In genomic region chr3L:3396056-3396455, dm6 we compare ENCODE assay signal across 1 fruit fly cellular context.
TF ChIP-seq lines count a peak whose summit lies in the region.

No protein-coding gene starts in this region.

TF ChIP-seq in whole organism, embryonic, 481 proteins besides CTCF, POLR2A, EP300 and RAD21 (continued from another document and continues in another):
- TF ChIP-seq trh (GFP tag; optimal IDR thresholded peaks at IDR 0.05; lab: Kevin White, UChicago) = peak; percentile 58
- no peak for TF ChIP-seq br (optimal IDR thresholded peaks at IDR 0.05; lab: Kevin White, UChicago)
- peak; percentile 29 for TF ChIP-seq CG31365 (tag; optimal IDR thresholded peaks at IDR 0.05; lab: Kevin White, UChicago)
- TF ChIP-seq CG7745 (tag; optimal IDR thresholded peaks at IDR 0.05; lab: Kevin White, UChicago) = peak; percentile 78
- TF ChIP-seq ken (GFP tag; IDR thresholded peaks at IDR 0.05; lab: Robert Waterston, UW) = peak; percentile 83; the same call in 2 of the 3 replicates
- no peak for TF ChIP-seq rib (GFP tag; IDR thresholded peaks at IDR 0.05; lab: Robert Waterston, UW)
- peak; percentile 79 for TF ChIP-seq CG1233 (GFP tag; optimal IDR thresholded peaks at IDR 0.05; lab: Kevin White, UChicago)
- peak; percentile 39 for TF ChIP-seq CG15073 (GFP tag; optimal IDR thresholded peaks at IDR 0.05; lab: Kevin White, UChicago)
- TF ChIP-seq CG12942 (GFP tag; optimal IDR thresholded peaks at IDR 0.05; lab: Kevin White, UChicago) = peak; percentile 53
- peak; percentile 82 for TF ChIP-seq ewg (GFP tag; optimal IDR thresholded peaks at IDR 0.05; lab: Kevin White, UChicago)
- no peak for TF ChIP-seq Ravus (GFP tag; IDR thresholded peaks at IDR 0.05; lab: Robert Waterston, UW)
- TF ChIP-seq CG18011 (GFP tag; optimal IDR thresholded peaks at IDR 0.05; lab: Kevin White, UChicago) = no peak
- peak; percentile 79 for TF ChIP-seq CG6654 (GFP tag; optimal IDR thresholded peaks at IDR 0.05; lab: Kevin White, UChicago)
- peak; percentile 88 for TF ChIP-seq Chrac-16 (GFP tag; optimal IDR thresholded peaks at IDR 0.05; lab: Kevin White, UChicago)
- TF ChIP-seq tio (GFP tag; optimal IDR thresholded peaks at IDR 0.05; lab: Kevin White, UChicago) = peak; percentile 73
- peak; percentile 83 for TF ChIP-seq CG4707 (GFP tag; optimal IDR thresholded peaks at IDR 0.05; lab: Kevin White, UChicago)
- peak; percentile 94 for TF ChIP-seq vvl (GFP tag; IDR thresholded peaks at IDR 0.05; lab: Robert Waterston, UW)
- TF ChIP-seq CG7271 (tag; optimal IDR thresholded peaks at IDR 0.05; lab: Kevin White, UChicago) = peak; percentile 81
- peak; percentile 74 for TF ChIP-seq NC2α (GFP tag; optimal IDR thresholded peaks at IDR 0.05; lab: Kevin White, UChicago)
- TF ChIP-seq ftz-f1 (GFP tag; optimal IDR thresholded peaks at IDR 0.05; lab: Kevin White, UChicago) = no peak
- TF ChIP-seq CG10209 (GFP tag; optimal IDR thresholded peaks at IDR 0.05; lab: Kevin White, UChicago) = peak; percentile 87
- TF ChIP-seq CoRest (tag; optimal IDR thresholded peaks at IDR 0.05; lab: Kevin White, UChicago) = peak; percentile 91
- peak; percentile 90 for TF ChIP-seq CG10959 (GFP tag; IDR thresholded peaks at IDR 0.05; lab: Robert Waterston, UW)
- TF ChIP-seq eve (GFP tag; optimal IDR thresholded peaks at IDR 0.05; lab: Kevin White, UChicago) = peak in 1 of 2 experiments; percentile 93
- peak; percentile 95 for TF ChIP-seq ci (GFP tag; IDR thresholded peaks at IDR 0.05; lab: Robert Waterston, UW)
- TF ChIP-seq bcd (GFP tag; optimal IDR thresholded peaks at IDR 0.05; lab: Kevin White, UChicago) = peak; percentile 83
- peak; percentile 93 for TF ChIP-seq CG8388 (GFP tag; optimal IDR thresholded peaks at IDR 0.05; lab: Kevin White, UChicago)
- TF ChIP-seq tgo (GFP tag; IDR thresholded peaks at IDR 0.05; lab: Robert Waterston, UW) = peak; percentile 69
- peak; percentile 96 for TF ChIP-seq nmo (GFP tag; optimal IDR thresholded peaks at IDR 0.05; lab: Kevin White, UChicago)
- peak; percentile 40 for TF ChIP-seq Ets97D (GFP tag; optimal IDR thresholded peaks at IDR 0.05; lab: Kevin White, UChicago)
- TF ChIP-seq CG16863 (GFP tag; optimal IDR thresholded peaks at IDR 0.05; lab: Kevin White, UChicago) = peak; percentile 84
- TF ChIP-seq stc (GFP tag; IDR thresholded peaks at IDR 0.05; lab: Robert Waterston, UW) = peak; percentile 64
- peak; percentile 68 for TF ChIP-seq CG6813 (GFP tag; optimal IDR thresholded peaks at IDR 0.05; lab: Kevin White, UChicago)
- TF ChIP-seq CG15011 (GFP tag; optimal IDR thresholded peaks at IDR 0.05; lab: Kevin White, UChicago) = peak; percentile 55
- peak; percentile 60 for TF ChIP-seq HmgZ (tag; optimal IDR thresholded peaks at IDR 0.05; lab: Kevin White, UChicago)
- TF ChIP-seq sr (GFP tag; IDR thresholded peaks at IDR 0.05; lab: Robert Waterston, UW) = no peak
- TF ChIP-seq Dref (GFP tag; IDR thresholded peaks at IDR 0.05; lab: Robert Waterston, UW) = no peak
- TF ChIP-seq slp2 (GFP tag; optimal IDR thresholded peaks at IDR 0.05; lab: Kevin White, UChicago) = peak; percentile 67
- TF ChIP-seq lab (GFP tag; optimal IDR thresholded peaks at IDR 0.05; lab: Kevin White, UChicago) = peak; percentile 73
- TF ChIP-seq prd (optimal IDR thresholded peaks at IDR 0.05; lab: Kevin White, UChicago) = no peak
- TF ChIP-seq prd (GFP tag; IDR thresholded peaks at IDR 0.05; lab: Robert Waterston, UW) = peak; percentile 89
- TF ChIP-seq tup (GFP tag; optimal IDR thresholded peaks at IDR 0.05; lab: Kevin White, UChicago) = peak; percentile 64
- peak; percentile 44 for TF ChIP-seq org-1 (GFP tag; optimal IDR thresholded peaks at IDR 0.05; lab: Kevin White, UChicago)
- no peak for TF ChIP-seq Taf1 (GFP tag; IDR thresholded peaks at IDR 0.05; lab: Robert Waterston, UW)
- no peak for TF ChIP-seq pros (GFP tag; optimal IDR thresholded peaks at IDR 0.05; lab: Kevin White, UChicago)
- TF ChIP-seq CG4424 (GFP tag; optimal IDR thresholded peaks at IDR 0.05; lab: Kevin White, UChicago) = peak; percentile 94
- peak in 1 of 2 experiments; percentile 92 for TF ChIP-seq Eip74EF (GFP tag; optimal IDR thresholded peaks at IDR 0.05; lab: Kevin White, UChicago)
- no peak for TF ChIP-seq GATAe (GFP tag; conservative IDR thresholded peaks at IDR 0.05; lab: Robert Waterston, UW)
- TF ChIP-seq CG3407 (GFP tag; optimal IDR thresholded peaks at IDR 0.05; lab: Kevin White, UChicago) = peak; percentile 90
- peak; percentile 78 to 92 for TF ChIP-seq chif (GFP tag; optimal IDR thresholded peaks at IDR 0.05; lab: Kevin White, UChicago)
- TF ChIP-seq NfI (GFP tag; optimal IDR thresholded peaks at IDR 0.05; lab: Kevin White, UChicago) = peak; percentile 72
- peak; percentile 70; the same call in 1 of the 3 replicates for TF ChIP-seq ase (GFP tag; IDR thresholded peaks at IDR 0.05; lab: Robert Waterston, UW)
- TF ChIP-seq amos (GFP tag; IDR thresholded peaks at IDR 0.05; lab: Robert Waterston, UW; ENCODE audit: partially characterized antibody) = no peak
- TF ChIP-seq cato (GFP tag; optimal IDR thresholded peaks at IDR 0.05; lab: Kevin White, UChicago; ENCODE audit: borderline replicate concordance) = peak; percentile 70
- TF ChIP-seq en (GFP tag; optimal IDR thresholded peaks at IDR 0.05; lab: Kevin White, UChicago) = peak; percentile 49
- TF ChIP-seq CG17568 (GFP tag; optimal IDR thresholded peaks at IDR 0.05; lab: Kevin White, UChicago) = peak; percentile 77
- TF ChIP-seq CG13287 (GFP tag; IDR thresholded peaks at IDR 0.05; lab: Robert Waterston, UW; ENCODE audit: partially characterized antibody) = no peak
- peak; percentile 97 for TF ChIP-seq CG17829 (tag; optimal IDR thresholded peaks at IDR 0.05; lab: Kevin White, UChicago)
- 0 out of 3 replicates have a peak, but pooled peaks have one; percentile 35 for TF ChIP-seq z (GFP tag; IDR thresholded peaks at IDR 0.05; lab: Robert Waterston, UW)
- TF ChIP-seq lilli (GFP tag; optimal IDR thresholded peaks at IDR 0.05; lab: Kevin White, UChicago) = peak; percentile 59
- peak; percentile 58 for TF ChIP-seq maf-S (GFP tag; optimal IDR thresholded peaks at IDR 0.05; lab: Kevin White, UChicago)
- TF ChIP-seq CG3726 (GFP tag; IDR thresholded peaks at IDR 0.05; lab: Robert Waterston, UW) = peak; percentile 27; the same call in 1 of the 3 replicates
- TF ChIP-seq CG11560 (tag; IDR thresholded peaks at IDR 0.05; lab: Robert Waterston, UW) = no peak
- peak; percentile 77 for TF ChIP-seq Kr (GFP tag; optimal IDR thresholded peaks at IDR 0.05; lab: Kevin White, UChicago)
- TF ChIP-seq CG14710 (tag; optimal IDR thresholded peaks at IDR 0.05; lab: Kevin White, UChicago) = peak; percentile 97
- peak; percentile 16 for TF ChIP-seq CG3281 (GFP tag; optimal IDR thresholded peaks at IDR 0.05; lab: Kevin White, UChicago)
- TF ChIP-seq jumu (GFP tag; optimal IDR thresholded peaks at IDR 0.05; lab: Kevin White, UChicago) = peak; percentile 63
- TF ChIP-seq unc-4 (GFP tag; IDR thresholded peaks at IDR 0.05; lab: Robert Waterston, UW; ENCODE audit: partially characterized antibody) = no peak
- TF ChIP-seq CG30020 (tag; optimal IDR thresholded peaks at IDR 0.05; lab: Kevin White, UChicago) = peak; percentile 74
- TF ChIP-seq Mrtf (GFP tag; IDR thresholded peaks at IDR 0.05; lab: Robert Waterston, UW) = peak; percentile 69; the same call in 2 of the 3 replicates
- TF ChIP-seq CG2875 (GFP tag; optimal IDR thresholded peaks at IDR 0.05; lab: Kevin White, UChicago) = peak; percentile 92
- peak; percentile 85 for TF ChIP-seq row (GFP tag; IDR thresholded peaks at IDR 0.05; lab: Robert Waterston, UW)
- peak; percentile 42; the same call in 1 of the 2 replicates for TF ChIP-seq CG11085 (GFP tag; IDR thresholded peaks at IDR 0.05; lab: Robert Waterston, UW)
- peak; percentile 71 for TF ChIP-seq MTF-1 (GFP tag; optimal IDR thresholded peaks at IDR 0.05; lab: Kevin White, UChicago; ENCODE audit: borderline replicate concordance)
- peak; percentile 92 for TF ChIP-seq CG1529 (GFP tag; optimal IDR thresholded peaks at IDR 0.05; lab: Kevin White, UChicago)
- peak; percentile 98 for TF ChIP-seq CG10979 (tag; optimal IDR thresholded peaks at IDR 0.05; lab: Kevin White, UChicago)
- TF ChIP-seq gcm2 (GFP tag; optimal IDR thresholded peaks at IDR 0.05; lab: Kevin White, UChicago) = peak; percentile 60
- TF ChIP-seq cad (GFP tag; optimal IDR thresholded peaks at IDR 0.05; lab: Kevin White, UChicago) = no peak
- TF ChIP-seq phol (tag; optimal IDR thresholded peaks at IDR 0.05; lab: Kevin White, UChicago) = peak; percentile 95
- TF ChIP-seq Dip2 (GFP tag; IDR thresholded peaks at IDR 0.05; lab: Robert Waterston, UW) = no peak
- peak; percentile 22 for TF ChIP-seq CG10274 (GFP tag; optimal IDR thresholded peaks at IDR 0.05; lab: Kevin White, UChicago)
- TF ChIP-seq psq (GFP tag; optimal IDR thresholded peaks at IDR 0.05; lab: Kevin White, UChicago) = peak; percentile 32
- peak; percentile 20; the same call in 1 of the 2 replicates for TF ChIP-seq Atf6 (GFP tag; IDR thresholded peaks at IDR 0.05; lab: Robert Waterston, UW)
- peak; percentile 69; the same call in 1 of the 2 replicates for TF ChIP-seq Nf-YA (GFP tag; IDR thresholded peaks at IDR 0.05; lab: Robert Waterston, UW)
- TF ChIP-seq CG18599 (GFP tag; optimal IDR thresholded peaks at IDR 0.05; lab: Kevin White, UChicago) = peak; percentile 65
- no peak for TF ChIP-seq wdn (GFP tag; IDR thresholded peaks at IDR 0.05; lab: Robert Waterston, UW)
- no peak for TF ChIP-seq CG13894 (tag; optimal IDR thresholded peaks at IDR 0.05; lab: Kevin White, UChicago)
- peak; percentile 60; the same call in 2 of the 3 replicates for TF ChIP-seq CG14050 (GFP tag; IDR thresholded peaks at IDR 0.05; lab: Robert Waterston, UW)
- TF ChIP-seq CG33557 (GFP tag; optimal IDR thresholded peaks at IDR 0.05; lab: Kevin White, UChicago) = peak; percentile 98
- TF ChIP-seq al (GFP tag; IDR thresholded peaks at IDR 0.05; lab: Robert Waterston, UW) = no peak
- TF ChIP-seq salm (tag; optimal IDR thresholded peaks at IDR 0.05; lab: Kevin White, UChicago) = peak; percentile 83
- no peak for TF ChIP-seq CG3995 (GFP tag; optimal IDR thresholded peaks at IDR 0.05; lab: Kevin White, UChicago)
- TF ChIP-seq lov (optimal IDR thresholded peaks at IDR 0.05; lab: Kevin White, UChicago) = no peak
- peak; percentile 76; the same call in 2 of the 3 replicates for TF ChIP-seq lov (GFP tag; IDR thresholded peaks at IDR 0.05; lab: Robert Waterston, UW)
- TF ChIP-seq zfh1 (GFP tag; IDR thresholded peaks at IDR 0.05; lab: Robert Waterston, UW) = peak; percentile 94
- TF ChIP-seq bab2 (GFP tag; optimal IDR thresholded peaks at IDR 0.05; lab: Kevin White, UChicago) = peak; percentile 85
- no peak for TF ChIP-seq Opbp (GFP tag; IDR thresholded peaks at IDR 0.05; lab: Robert Waterston, UW; ENCODE audit: partially characterized antibody)
- peak; percentile 6 for TF ChIP-seq exex (tag; optimal IDR thresholded peaks at IDR 0.05; lab: Kevin White, UChicago)
- TF ChIP-seq CG14965 (GFP tag; optimal IDR thresholded peaks at IDR 0.05; lab: Kevin White, UChicago; ENCODE audit: borderline replicate concordance) = peak; percentile 21
- peak; percentile 81 for TF ChIP-seq Abd-B (GFP tag; optimal IDR thresholded peaks at IDR 0.05; lab: Kevin White, UChicago)
- TF ChIP-seq Ssrp (tag; optimal IDR thresholded peaks at IDR 0.05; lab: Kevin White, UChicago) = peak; percentile 94
- TF ChIP-seq CG7928 (GFP tag; optimal IDR thresholded peaks at IDR 0.05; lab: Kevin White, UChicago) = no peak
- peak; percentile 56; the same call in 1 of the 2 replicates for TF ChIP-seq Rx (GFP tag; IDR thresholded peaks at IDR 0.05; lab: Robert Waterston, UW)
- no peak for TF ChIP-seq corto (GFP tag; optimal IDR thresholded peaks at IDR 0.05; lab: Kevin White, UChicago)
- TF ChIP-seq grau (tag; optimal IDR thresholded peaks at IDR 0.05; lab: Kevin White, UChicago) = peak; percentile 87
- TF ChIP-seq CG8281 (tag; optimal IDR thresholded peaks at IDR 0.05; lab: Kevin White, UChicago) = peak; percentile 60
- TF ChIP-seq trem (tag; optimal IDR thresholded peaks at IDR 0.05; lab: Kevin White, UChicago) = peak; percentile 94
- peak; percentile 84 for TF ChIP-seq fd64A (GFP tag; optimal IDR thresholded peaks at IDR 0.05; lab: Kevin White, UChicago)
- peak; percentile 72 for TF ChIP-seq Antp (GFP tag; optimal IDR thresholded peaks at IDR 0.05; lab: Kevin White, UChicago)
- TF ChIP-seq crp (GFP tag; optimal IDR thresholded peaks at IDR 0.05; lab: Kevin White, UChicago) = peak in 1 of 2 experiments; percentile 38
- TF ChIP-seq knrl (GFP tag; IDR thresholded peaks at IDR 0.05; lab: Robert Waterston, UW; ENCODE audit: partially characterized antibody) = no peak
- peak; percentile 69 for TF ChIP-seq kay (GFP tag; optimal IDR thresholded peaks at IDR 0.05; lab: Kevin White, UChicago)
- TF ChIP-seq Mad (GFP tag; optimal IDR thresholded peaks at IDR 0.05; lab: Kevin White, UChicago) = peak; percentile 76
- peak; percentile 89 for TF ChIP-seq CG11504 (tag; optimal IDR thresholded peaks at IDR 0.05; lab: Kevin White, UChicago)
- peak; percentile 65 for TF ChIP-seq stwl (tag; optimal IDR thresholded peaks at IDR 0.05; lab: Kevin White, UChicago)
- TF ChIP-seq CG12769 (tag; optimal IDR thresholded peaks at IDR 0.05; lab: Kevin White, UChicago) = no peak
- TF ChIP-seq slbo (GFP tag; IDR thresholded peaks at IDR 0.05; lab: Robert Waterston, UW) = peak; percentile 26; the same call in 1 of the 2 replicates
- peak; percentile 51 for TF ChIP-seq nau (GFP tag; optimal IDR thresholded peaks at IDR 0.05; lab: Kevin White, UChicago)
- TF ChIP-seq CG6175 (GFP tag; IDR thresholded peaks at IDR 0.05; lab: Robert Waterston, UW) = no peak
- TF ChIP-seq CG3838 (GFP tag; optimal IDR thresholded peaks at IDR 0.05; lab: Kevin White, UChicago) = peak; percentile 48
- peak; percentile 95 for TF ChIP-seq CG15696 (tag; optimal IDR thresholded peaks at IDR 0.05; lab: Kevin White, UChicago)
- TF ChIP-seq Dbx (GFP tag; IDR thresholded peaks at IDR 0.05; lab: Robert Waterston, UW) = no peak
- peak; percentile 90 for TF ChIP-seq sqz (GFP tag; optimal IDR thresholded peaks at IDR 0.05; lab: Kevin White, UChicago)
- no peak for TF ChIP-seq C15 (GFP tag; IDR thresholded peaks at IDR 0.05; lab: Robert Waterston, UW)
- TF ChIP-seq Gug (GFP tag; IDR thresholded peaks at IDR 0.05; lab: Robert Waterston, UW) = peak; percentile 41; the same call in 2 of the 4 replicates
- peak; percentile 51; the same call in 1 of the 3 replicates for TF ChIP-seq gce (GFP tag; IDR thresholded peaks at IDR 0.05; lab: Robert Waterston, UW)
- TF ChIP-seq Usf (GFP tag; optimal IDR thresholded peaks at IDR 0.05; lab: Kevin White, UChicago) = peak; percentile 70
- TF ChIP-seq ems (GFP tag; optimal IDR thresholded peaks at IDR 0.05; lab: Kevin White, UChicago) = peak; percentile 76
- peak; percentile 79 for TF ChIP-seq CG8089 (GFP tag; optimal IDR thresholded peaks at IDR 0.05; lab: Kevin White, UChicago)
- TF ChIP-seq CG17361 (GFP tag; IDR thresholded peaks at IDR 0.05; lab: Robert Waterston, UW) = peak; percentile 89
